Fruit fly (Drosophila melanogaster): ENCODE results near the gene CG14636.

- TF ChIP-seq CG8478 (optimal IDR thresholded peaks at IDR 0.05) (no peak), psq (optimal IDR thresholded peaks at IDR 0.05) (no peak), Dll (optimal IDR thresholded peaks at IDR 0.05) (no peak)
Observed at dm6 chr3R:4232139-4233017, 17.3 kb upstream of the CG14636 start, which contains the start of gene CG14641.
